Fruit fly (Drosophila melanogaster) whole organism, prepupa: ENCODE data around the gene Lk6.

Source experiments
- Blimp-1 ChIP-seq: fragments of 200-800 bp; sonication (Bioruptor generic); optimal IDR thresholded peaks from 3 replicates; lab custom pipeline; 2017; ENCODE audit warnings: missing biosample characterization, missing genetic modification characterization, mild to moderate bottlenecking, moderate library complexity, missing genetic modification reagents
- CG10631 ChIP-seq: fragments of 200-800 bp; sonication (Bioruptor generic); optimal IDR thresholded peaks from 2 replicates; lab custom pipeline; 2016; ENCODE audit warnings: missing biosample characterization, missing genetic modification characterization
- CG11294 ChIP-seq: fragments of 200-800 bp; sonication (Bioruptor generic); IDR thresholded peaks from 2 replicates; pipeline ENCODE4 v1.3.6; 2022; ENCODE audit warnings: missing biosample characterization, missing genetic modification characterization
- CG11762 ChIP-seq: fragments of 200-800 bp; sonication (Bioruptor generic); optimal IDR thresholded peaks from 3 replicates; lab custom pipeline; 2016; ENCODE audit warnings: missing biosample characterization, missing genetic modification characterization; ENCODE audit not compliant: insufficient read depth
- CG15336 ChIP-seq: fragments of 200-800 bp; sonication (Bioruptor generic); IDR thresholded peaks from 2 replicates; pipeline ENCODE4 v1.3.6; 2022; ENCODE audit warnings: missing biosample characterization, missing genetic modification characterization
- CG1621 ChIP-seq: fragments of 200-800 bp; sonication (Bioruptor generic); optimal IDR thresholded peaks from 3 replicates; lab custom pipeline; 2018; ENCODE audit warnings: missing biosample characterization, mild to moderate bottlenecking, missing genetic modification characterization
- CG16779 ChIP-seq: fragments of 200-800 bp; sonication (Bioruptor generic); optimal IDR thresholded peaks from 3 replicates; lab custom pipeline; 2017; ENCODE audit warnings: missing biosample characterization, mild to moderate bottlenecking, missing genetic modification characterization
- CG3032 ChIP-seq: fragments of 200-800 bp; optimal IDR thresholded peaks from 2 replicates; lab custom pipeline; 2019; ENCODE audit warnings: missing biosample characterization, mild to moderate bottlenecking, missing genetic modification characterization, moderate library complexity
- CG31627 ChIP-seq: fragments of 200-800 bp; sonication (Bioruptor generic); optimal IDR thresholded peaks from 3 replicates; lab custom pipeline; 2016; ENCODE audit warnings: missing biosample characterization, missing genetic modification characterization
- CG32006 ChIP-seq: fragments of 200-800 bp; sonication (Bioruptor generic); optimal IDR thresholded peaks from 3 replicates; lab custom pipeline; 2017; ENCODE audit warnings: missing biosample characterization, mild to moderate bottlenecking, missing genetic modification characterization
- CG34406 ChIP-seq: fragments of 200-800 bp; sonication (Bioruptor generic); optimal IDR thresholded peaks from 3 replicates; lab custom pipeline; 2016; ENCODE audit warnings: missing biosample characterization, missing genetic modification characterization
- CG3919 ChIP-seq: fragments of 200-800 bp; sonication (Bioruptor generic); optimal IDR thresholded peaks from 3 replicates; lab custom pipeline; 2016; ENCODE audit warnings: missing biosample characterization, missing genetic modification characterization
- CG4318 ChIP-seq: fragments of 200-800 bp; sonication (Bioruptor generic); optimal IDR thresholded peaks from 3 replicates; lab custom pipeline; 2017; ENCODE audit warnings: missing biosample characterization, mild to moderate bottlenecking, missing genetic modification characterization
- CG6276 ChIP-seq: fragments of 200-800 bp; sonication (Bioruptor generic); optimal IDR thresholded peaks from 2 replicates; lab custom pipeline; 2017; ENCODE audit warnings: missing biosample characterization, mild to moderate bottlenecking, missing genetic modification characterization
- CG6792 ChIP-seq: fragments of 200-800 bp; sonication (Bioruptor generic); optimal IDR thresholded peaks from 3 replicates; lab custom pipeline; 2016; ENCODE audit warnings: missing biosample characterization, missing genetic modification characterization
- CG6808 ChIP-seq: fragments of 200-800 bp; sonication (Bioruptor generic); optimal IDR thresholded peaks from 3 replicates; lab custom pipeline; 2017; ENCODE audit warnings: missing biosample characterization, missing genetic modification characterization, mild to moderate bottlenecking, moderate library complexity, missing genetic modification reagents
- CG6854 ChIP-seq: fragments of 200-800 bp; sonication (Bioruptor generic); optimal IDR thresholded peaks from 2 replicates; lab custom pipeline; 2017; ENCODE audit warnings: missing biosample characterization, mild to moderate bottlenecking, missing genetic modification characterization
- CG8119 ChIP-seq: fragments of 200-800 bp; sonication (Bioruptor generic); IDR thresholded peaks from 3 replicates; pipeline ENCODE4 v1.3.6; 2022; ENCODE audit warnings: missing biosample characterization, missing genetic modification characterization
- CG8319 ChIP-seq: fragments of 200-800 bp; sonication (Bioruptor generic); optimal IDR thresholded peaks from 3 replicates; lab custom pipeline; 2016; ENCODE audit warnings: missing biosample characterization, missing genetic modification characterization
- CG8632 ChIP-seq: fragments of 200-800 bp; sonication (Bioruptor generic); optimal IDR thresholded peaks from 3 replicates; lab custom pipeline; 2016; ENCODE audit warnings: missing biosample characterization, missing genetic modification characterization
- CG9139 ChIP-seq: fragments of 200-800 bp; sonication (Bioruptor generic); optimal IDR thresholded peaks from 3 replicates; lab custom pipeline; 2017; ENCODE audit warnings: missing biosample characterization, mild to moderate bottlenecking, missing genetic modification characterization
- Eip75B ChIP-seq: fragments of 200-800 bp; sonication (Bioruptor generic); optimal IDR thresholded peaks from 3 replicates; lab custom pipeline; 2016; ENCODE audit warnings: missing biosample characterization, missing genetic modification characterization
- Eip78C ChIP-seq: fragments of 200-800 bp; sonication (Bioruptor generic); peaks from one replicate; lab custom pipeline; 2016; ENCODE audit warnings: missing biosample characterization, missing genetic modification characterization
- Eip93F ChIP-seq: fragments of 200-800 bp; sonication (Bioruptor generic); optimal IDR thresholded peaks from 2 replicates; lab custom pipeline; 2016; ENCODE audit warnings: missing biosample characterization, mild to moderate bottlenecking, missing genetic modification characterization
- Ets21C ChIP-seq: fragments of 200-800 bp; sonication (Bioruptor generic); optimal IDR thresholded peaks from 3 replicates; lab custom pipeline; 2016; ENCODE audit warnings: missing biosample characterization, missing genetic modification characterization
- Ets96B ChIP-seq: fragments of 200-800 bp; optimal IDR thresholded peaks from 2 replicates; lab custom pipeline; 2019; ENCODE audit warnings: missing biosample characterization, mild to moderate bottlenecking, missing genetic modification characterization, moderate library complexity
- Gug ChIP-seq: fragments of 200-800 bp; sonication (Bioruptor generic); IDR thresholded peaks from 2 replicates; pipeline ENCODE4 v1.3.6; 2022; ENCODE audit warnings: missing biosample characterization, missing genetic modification characterization
- Hr38 ChIP-seq: sonication (Bioruptor generic); optimal IDR thresholded peaks from 2 replicates; lab custom pipeline; 2016; ENCODE audit warnings: missing biosample characterization, missing genetic modification characterization
- Hr39 ChIP-seq: fragments of 200-800 bp; sonication (Bioruptor generic); optimal IDR thresholded peaks from 2 replicates; lab custom pipeline; 2016; ENCODE audit warnings: missing biosample characterization, missing genetic modification characterization
- Hr4 ChIP-seq: fragments of 200-800 bp; sonication (Bioruptor generic); optimal IDR thresholded peaks from 3 replicates; lab custom pipeline; 2016; ENCODE audit warnings: missing biosample characterization, missing genetic modification characterization
- Met ChIP-seq: fragments of 200-800 bp; sonication (Bioruptor generic); optimal IDR thresholded peaks from 3 replicates; lab custom pipeline; 2016; ENCODE audit warnings: missing biosample characterization, missing genetic modification characterization
- OdsH ChIP-seq: fragments of 200-800 bp; sonication (Bioruptor generic); optimal IDR thresholded peaks from 3 replicates; lab custom pipeline; 2016; ENCODE audit warnings: missing biosample characterization, missing genetic modification characterization
- Sox102F ChIP-seq: fragments of 200-800 bp; sonication (Bioruptor generic); optimal IDR thresholded peaks from 2 replicates; lab custom pipeline; 2016; ENCODE audit warnings: missing biosample characterization, mild to moderate bottlenecking, missing genetic modification characterization
- Sox14 ChIP-seq: fragments of 200-800 bp; sonication (Bioruptor generic); optimal IDR thresholded peaks from 3 replicates; lab custom pipeline; 2016; ENCODE audit warnings: missing biosample characterization, missing genetic modification characterization
- Sox15 ChIP-seq: fragments of 200-800 bp; sonication (Bioruptor generic); optimal IDR thresholded peaks from 3 replicates; lab custom pipeline; 2016; ENCODE audit warnings: missing biosample characterization, missing genetic modification characterization
- achi ChIP-seq: fragments of 200-800 bp; sonication (Bioruptor generic); optimal IDR thresholded peaks from 3 replicates; lab custom pipeline; 2016; ENCODE audit warnings: missing biosample characterization, missing genetic modification characterization
- acj6 ChIP-seq: fragments of 200-800 bp; sonication (Bioruptor generic); optimal IDR thresholded peaks from 3 replicates; lab custom pipeline; 2016; ENCODE audit warnings: missing biosample characterization, missing genetic modification characterization
- dsx ChIP-seq: fragments of 200-800 bp; optimal IDR thresholded peaks from 3 replicates; lab custom pipeline; 2019; ENCODE audit warnings: missing biosample characterization, mild to moderate bottlenecking, missing genetic modification characterization, moderate library complexity; ENCODE audit not compliant: poor library complexity, severe bottlenecking
- eg ChIP-seq: fragments of 200-800 bp; sonication (Bioruptor generic); IDR thresholded peaks from 3 replicates; pipeline ENCODE4 v1.3.6; 2022; ENCODE audit warnings: missing biosample characterization, missing genetic modification characterization
- esn ChIP-seq: fragments of 200-800 bp; sonication (Bioruptor generic); optimal IDR thresholded peaks from 2 replicates; lab custom pipeline; 2016; ENCODE audit warnings: missing biosample characterization, mild to moderate bottlenecking, missing genetic modification characterization, moderate library complexity
- fd59A ChIP-seq: fragments of 200-800 bp; sonication (Bioruptor generic); optimal IDR thresholded peaks from 2 replicates; lab custom pipeline; 2017; ENCODE audit warnings: missing biosample characterization, mild to moderate bottlenecking, missing genetic modification characterization, missing genetic modification reagents
- pdm3 ChIP-seq: fragments of 200-800 bp; sonication (Bioruptor generic); optimal IDR thresholded peaks from 3 replicates; lab custom pipeline; 2016; ENCODE audit warnings: missing biosample characterization, missing genetic modification characterization
- salr ChIP-seq, 2 experiments: fragments of 200-800 bp; sonication (Bioruptor generic); optimal IDR thresholded peaks; 3 replicates each; lab custom pipeline; 2016 to 2018; ENCODE audit warnings: missing biosample characterization in 2 of 2, missing genetic modification characterization in 2 of 2, mild to moderate bottlenecking in 1 of 2
- spab ChIP-seq: fragments of 200-800 bp; sonication (Bioruptor generic); optimal IDR thresholded peaks from 2 replicates; lab custom pipeline; 2017; ENCODE audit warnings: missing biosample characterization, mild to moderate bottlenecking, missing genetic modification characterization, missing genetic modification reagents
- ss ChIP-seq, 2 experiments: fragments of 200-800 bp; sonication (Bioruptor generic); optimal IDR thresholded peaks; 2 replicates in 1 of 2; 3 replicates in 1 of 2; lab custom pipeline; 2017 to 2018; ENCODE audit warnings: mild to moderate bottlenecking in 2 of 2, missing biosample characterization in 2 of 2, missing genetic modification characterization in 2 of 2, moderate library complexity in 1 of 2
- svp ChIP-seq: fragments of 200-800 bp; sonication (Bioruptor generic); peaks from one replicate; lab custom pipeline; 2016; ENCODE audit warnings: missing biosample characterization, missing genetic modification characterization

The Lk6 gene

DNA sequence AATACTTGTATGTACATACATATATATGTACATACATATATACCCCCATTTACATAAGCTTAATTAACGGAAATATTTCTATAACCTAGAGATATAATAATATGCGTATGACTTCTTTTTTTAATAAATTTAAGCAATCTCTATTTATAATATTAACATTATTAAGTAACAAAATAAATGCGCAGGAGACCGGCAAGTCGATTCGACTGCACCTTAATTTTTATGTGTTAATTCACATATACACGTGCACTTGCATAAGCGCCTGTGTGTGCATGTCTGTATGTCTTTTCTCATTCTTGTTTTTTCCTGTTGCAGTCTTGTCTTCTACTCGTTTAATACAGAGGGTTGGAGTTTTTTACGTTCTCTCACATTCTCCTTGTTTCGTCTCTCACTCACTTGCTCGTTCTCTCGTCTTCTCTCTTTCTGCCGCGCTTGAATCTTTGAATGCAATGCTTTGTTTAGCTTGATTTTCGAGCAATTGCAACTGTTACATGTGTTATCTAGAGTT is 16.0 kb upstream of the Lk6 start (continued):
- peak; percentile 99 for TF ChIP-seq CG32006 (GFP tag; lab: Kevin White, UChicago)
- TF ChIP-seq achi (GFP tag; lab: Kevin White, UChicago), result peak; percentile 97
- peak; percentile 98 for TF ChIP-seq OdsH
- TF ChIP-seq CG8632 (GFP tag; lab: Kevin White, UChicago), result peak; percentile 98
- peak; percentile 93 for TF ChIP-seq CG15336
- TF ChIP-seq Ets96B (tag; lab: Kevin White, UChicago), result peak; percentile 99
- peak; percentile 99 for TF ChIP-seq CG10631
- peak; percentile 98 for TF ChIP-seq CG3919 (GFP tag; lab: Kevin White, UChicago)
- peak; percentile 80 for TF ChIP-seq Ets21C (GFP tag; lab: Kevin White, UChicago)
- peak; percentile 93 for TF ChIP-seq pdm3
- TF ChIP-seq CG11294, result peak; percentile 92
- TF ChIP-seq Sox15 (GFP tag; lab: Kevin White, UChicago), result peak; percentile 93
- TF ChIP-seq svp, result peak; percentile 97
- TF ChIP-seq CG34406 (GFP tag; lab: Kevin White, UChicago), result peak; percentile 98
- peak; percentile 97 for TF ChIP-seq CG6808 (GFP tag; lab: Kevin White, UChicago)
- peak; percentile 98 for TF ChIP-seq fd59A (GFP tag; lab: Kevin White, UChicago)
- peak; percentile 96 for TF ChIP-seq CG8119 (GFP tag; lab: Robert Waterston, UW)

DNA sequence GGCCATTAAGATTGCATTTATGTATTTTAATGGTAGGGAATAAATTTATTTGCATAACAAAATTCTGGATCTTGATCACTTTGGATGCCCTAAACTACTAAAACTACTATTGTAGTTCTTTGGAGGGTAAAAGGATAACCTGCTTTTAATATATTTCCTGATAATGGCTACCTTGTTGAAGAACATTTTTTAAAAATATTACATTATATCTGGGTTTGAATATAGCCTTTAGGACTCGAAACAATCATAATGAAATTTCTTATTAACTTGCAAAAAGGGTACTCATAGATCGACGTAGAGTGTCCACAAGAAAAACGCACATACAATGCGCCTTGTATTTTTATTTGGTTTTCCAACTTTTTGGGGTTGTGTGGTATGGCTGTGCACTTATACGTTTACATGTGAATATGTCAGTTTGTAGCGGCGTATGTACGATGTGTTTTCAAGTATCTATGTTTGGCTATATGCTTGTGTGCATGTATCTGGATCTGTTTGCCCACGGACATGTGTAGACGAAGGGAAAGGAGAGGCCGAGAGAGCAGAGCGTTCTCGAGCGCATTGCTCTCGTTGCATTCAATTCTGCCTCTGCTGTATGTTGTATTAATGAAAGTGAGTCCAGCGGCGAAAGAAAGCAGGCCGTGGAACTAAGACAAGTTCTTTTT is 15.2 kb upstream of the Lk6 start:
- TF ChIP-seq CG11762 (GFP tag; lab: Kevin White, UChicago), result peak; percentile 89
- TF ChIP-seq fd59A (GFP tag; lab: Kevin White, UChicago), result peak; percentile 92
- TF ChIP-seq eg (GFP tag; lab: Robert Waterston, UW), result peak; percentile 73; the same call in 2 of the 3 replicates
- peak; percentile 90 for TF ChIP-seq Ets21C (GFP tag; lab: Kevin White, UChicago)
- peak; percentile 74 for TF ChIP-seq CG15336
- TF ChIP-seq CG8319 (GFP tag; lab: Kevin White, UChicago), result peak; percentile 83
- peak; percentile 74 for TF ChIP-seq Gug (GFP tag; lab: Robert Waterston, UW)
- peak; percentile 81 for TF ChIP-seq CG16779
- peak; percentile 78 for TF ChIP-seq CG9139 (GFP tag; lab: Kevin White, UChicago)
- peak; percentile 93 for TF ChIP-seq Blimp-1 (GFP tag; lab: Kevin White, UChicago)
- TF ChIP-seq Ets96B (tag; lab: Kevin White, UChicago), result peak; percentile 94
- peak; percentile 60 for TF ChIP-seq CG6854
- no peak; the same call in 1 of the 2 replicates for TF ChIP-seq CG11294
- peak; percentile 92 for TF ChIP-seq achi (GFP tag; lab: Kevin White, UChicago)
- TF ChIP-seq Met (GFP tag; lab: Kevin White, UChicago), result peak; percentile 96
- TF ChIP-seq CG1621 (tag; lab: Kevin White, UChicago), result peak; percentile 81
- peak; percentile 89 for TF ChIP-seq CG6808 (GFP tag; lab: Kevin White, UChicago)
- peak; percentile 91 for TF ChIP-seq CG31627 (GFP tag; lab: Kevin White, UChicago)
- TF ChIP-seq CG6792 (GFP tag; lab: Kevin White, UChicago), result peak; percentile 87
- TF ChIP-seq salr (GFP tag; optimal IDR thresholded peaks at IDR 0.05; lab: Kevin White, UChicago), result peak; percentile 87 to 91
- TF ChIP-seq Sox102F, result peak; percentile 93
- TF ChIP-seq Hr4 (GFP tag; lab: Kevin White, UChicago), result peak; percentile 88
- TF ChIP-seq ss (GFP tag; optimal IDR thresholded peaks at IDR 0.05; lab: Kevin White, UChicago), result peak; percentile 79 to 91
- TF ChIP-seq esn (GFP tag; lab: Kevin White, UChicago), result peak; percentile 95
- peak; percentile 92 for TF ChIP-seq dsx
- peak; percentile 93 for TF ChIP-seq CG3032 (tag; lab: Kevin White, UChicago)
- TF ChIP-seq CG4318 (GFP tag; lab: Kevin White, UChicago), result peak; percentile 80
- TF ChIP-seq Sox15 (GFP tag; lab: Kevin White, UChicago), result peak; percentile 88
- TF ChIP-seq spab (GFP tag; lab: Kevin White, UChicago), result peak; percentile 88
- TF ChIP-seq CG10631, result peak; percentile 91
- peak; percentile 92 for TF ChIP-seq Hr39
- peak; percentile 91 for TF ChIP-seq Eip75B
- TF ChIP-seq Hr38 (GFP tag; lab: Kevin White, UChicago), result no peak
- peak; percentile 81 for TF ChIP-seq Eip93F (GFP tag; lab: Kevin White, UChicago)
- TF ChIP-seq acj6 (GFP tag; lab: Kevin White, UChicago), result peak; percentile 95
- TF ChIP-seq CG3919 (GFP tag; lab: Kevin White, UChicago), result peak; percentile 92
- peak; percentile 93 for TF ChIP-seq CG34406 (GFP tag; lab: Kevin White, UChicago)
- peak; percentile 76 for TF ChIP-seq CG6276 (GFP tag; lab: Kevin White, UChicago)
- TF ChIP-seq Sox14, result peak; percentile 94
- peak; percentile 99 for TF ChIP-seq Eip78C (GFP tag; lab: Kevin White, UChicago)
- peak; percentile 94 for TF ChIP-seq OdsH
